Fruit fly (Drosophila melanogaster): ENCODE results near the gene ppk17.

DNA sequence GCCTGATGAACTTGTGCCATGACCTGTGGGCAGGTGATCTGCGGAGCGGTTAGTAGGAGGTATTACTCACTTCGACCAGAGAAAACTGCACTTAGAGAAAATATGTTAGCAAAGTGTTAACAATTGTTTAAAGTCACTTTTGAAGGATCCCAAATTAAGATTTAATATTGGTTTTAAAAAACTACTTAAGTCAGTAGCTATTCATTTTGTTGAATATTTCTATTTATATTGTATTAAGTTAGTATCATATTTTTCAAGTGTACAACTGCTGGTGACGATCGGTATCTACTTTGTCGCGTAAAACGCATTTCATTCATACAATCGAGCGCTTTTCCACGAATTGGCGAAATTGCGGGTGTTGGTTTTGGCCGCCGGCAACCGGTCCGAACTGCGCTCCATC is 43.3 kb upstream of the ppk17 start:
- TF ChIP-seq CG1620 (GFP tag; optimal IDR thresholded peaks at IDR 0.05): no peak
- no peak for TF ChIP-seq kay (GFP tag; ENCODE audit: borderline replicate concordance)
- TF ChIP-seq CG14711 (tag; optimal IDR thresholded peaks at IDR 0.05): no peak
- no peak for TF ChIP-seq toe (GFP tag; optimal IDR thresholded peaks at IDR 0.05)
- no peak for TF ChIP-seq CG12768 (GFP tag; optimal IDR thresholded peaks at IDR 0.05)
- no peak for TF ChIP-seq ovo (GFP tag; optimal IDR thresholded peaks at IDR 0.05)

Measured in whole organism, adult.